Fruit fly (Drosophila melanogaster) whole organism, embryonic: ENCODE data around the gene wge.

Experiments used
- Atf3 ChIP-seq: fragments of 200-800 bp; sonication (Bioruptor generic); optimal IDR thresholded peaks from 3 replicates; lab custom pipeline; 2016; ENCODE audit warnings: missing biosample characterization, missing genetic modification characterization
- CG3163 ChIP-seq: fragments of 200-800 bp; sonication (Bioruptor generic); optimal IDR thresholded peaks from 3 replicates; lab custom pipeline; 2016; ENCODE audit warnings: missing biosample characterization, missing genetic modification characterization
- CG7786 ChIP-seq: fragments of 200-800 bp; sonication (Bioruptor generic); optimal IDR thresholded peaks from 2 replicates; lab custom pipeline; 2016; ENCODE audit warnings: missing biosample characterization, missing genetic modification characterization
- CG9437 ChIP-seq: fragments of 200-800 bp; sonication (Bioruptor generic); optimal IDR thresholded peaks from 2 replicates; lab custom pipeline; 2018; ENCODE audit warnings: missing biosample characterization, mild to moderate bottlenecking, missing genetic modification characterization
- CG9609 ChIP-seq: fragments of 200-800 bp; sonication (Bioruptor generic); optimal IDR thresholded peaks from 3 replicates; lab custom pipeline; 2016; ENCODE audit warnings: missing biosample characterization, missing genetic modification characterization
- CHES-1-like ChIP-seq: fragments of 200-800 bp; sonication (Bioruptor generic); optimal IDR thresholded peaks from 2 replicates; lab custom pipeline; 2016; ENCODE audit warnings: missing biosample characterization, missing genetic modification characterization
- Doc3 ChIP-seq: fragments of 200-800 bp; sonication (Bioruptor generic); IDR thresholded peaks from 3 replicates; pipeline ENCODE4 v1.3.6; 2022; ENCODE audit warnings: missing biosample characterization, missing genetic modification characterization; ENCODE audit not compliant: partially characterized antibody
- E2f2 ChIP-seq: fragments of 200-800 bp; sonication (Bioruptor generic); IDR thresholded peaks from 2 replicates; pipeline ENCODE4 v1.3.6; 2022; ENCODE audit warnings: missing biosample characterization, missing genetic modification characterization
- HLH4C ChIP-seq: fragments of 200-800 bp; sonication (Bioruptor generic); IDR thresholded peaks from 3 replicates; pipeline ENCODE4 v1.3.6; 2022; ENCODE audit warnings: missing biosample characterization, missing genetic modification characterization; ENCODE audit not compliant: partially characterized antibody
- Lim3 ChIP-seq: fragments of 200-800 bp; sonication (Bioruptor generic); IDR thresholded peaks from 2 replicates; pipeline ENCODE4 v1.3.6; 2022; ENCODE audit warnings: missing biosample characterization, missing genetic modification characterization
- Med ChIP-seq: fragments of 200-800 bp; sonication (Bioruptor generic); peaks from one replicate; lab custom pipeline; 2016; ENCODE audit warnings: missing biosample characterization, missing genetic modification characterization, mild to moderate bottlenecking, inconsistent platforms, moderate library complexity
- NfI ChIP-seq: fragments of 200-800 bp; sonication (Bioruptor generic); optimal IDR thresholded peaks from 3 replicates; lab custom pipeline; 2018; ENCODE audit warnings: missing biosample characterization, mild to moderate bottlenecking, missing genetic modification characterization, moderate library complexity
- Sox102F ChIP-seq: fragments of 200-800 bp; sonication (Bioruptor generic); optimal IDR thresholded peaks from 2 replicates; lab custom pipeline; 2018; ENCODE audit warnings: missing biosample characterization, mild to moderate bottlenecking, missing genetic modification characterization, moderate library complexity

- TF ChIP-seq NfI (GFP tag; lab: Kevin White, UChicago) (no peak), Lim3 (GFP tag; lab: Robert Waterston, UW) (no peak), CG9437 (GFP tag; lab: Kevin White, UChicago) (no peak), CG7786 (no peak), HLH4C (no peak), Atf3 (no peak), Doc3 (no peak), Med (GFP tag; lab: Kevin White, UChicago) (no peak), CG3163 (GFP tag; lab: Kevin White, UChicago) (no peak), Sox102F (GFP tag; lab: Kevin White, UChicago) (no peak), CHES-1-like (GFP tag; lab: Kevin White, UChicago) (no peak), CG9609 (GFP tag; lab: Kevin White, UChicago) (no peak), E2f2 (GFP tag; lab: Robert Waterston, UW) (no peak)
These were observed 46.6 kb upstream of the wge start, which contains the start of gene CG13841 for dm6 chr3R:22767599-22767998.
